Worm (Caenorhabditis elegans) whole organism, L2 larva: ENCODE results near the gene tap-1.

Source experiments
- C34F6.9 ChIP-seq: fragments of 150-350 bp; optimal IDR thresholded peaks from 2 replicates; lab custom pipeline; 2014; ENCODE audit warnings: missing biosample characterization, missing genetic modification characterization
- F13H6.1 ChIP-seq: sonication (generic microtip); optimal IDR thresholded peaks from 2 replicates; lab custom pipeline; 2016; ENCODE audit warnings: missing genetic modification characterization, missing compliant biosample characterization
- R02D3.7 ChIP-seq: fragments of 150-350 bp; optimal IDR thresholded peaks from 2 replicates; lab custom pipeline; 2014; ENCODE audit warnings: missing biosample characterization, missing genetic modification characterization
- ZK546.5 ChIP-seq: sonication (generic microtip); optimal IDR thresholded peaks from 2 replicates; lab custom pipeline; 2017; ENCODE audit warnings: missing biosample characterization, missing genetic modification characterization
- aly-2 ChIP-seq: fragments of 150-350 bp; optimal IDR thresholded peaks from 2 replicates; lab custom pipeline; 2014; ENCODE audit warnings: missing biosample characterization, missing genetic modification characterization
- ama-1 ChIP-seq: fragments of 150-350 bp; optimal IDR thresholded peaks from 2 replicates; lab custom pipeline; 2018; ENCODE audit warnings: inconsistent platforms
- blmp-1 ChIP-seq: sonication (generic microtip); optimal IDR thresholded peaks from 2 replicates; lab custom pipeline; 2017; ENCODE audit warnings: missing genetic modification characterization, mild to moderate bottlenecking, missing compliant biosample characterization, antibody characterized with exemption, moderate library complexity; ENCODE audit not compliant: insufficient read depth
- ceh-16 ChIP-seq: fragments of 150-350 bp; optimal IDR thresholded peaks from 2 replicates; lab custom pipeline; 2014; ENCODE audit warnings: missing biosample characterization, missing genetic modification characterization
- ceh-82 ChIP-seq: fragments of 150-350 bp; optimal IDR thresholded peaks from 2 replicates; lab custom pipeline; 2014; ENCODE audit warnings: missing biosample characterization, missing genetic modification characterization
- crh-2 ChIP-seq: sonication (generic microtip); optimal IDR thresholded peaks from 2 replicates; lab custom pipeline; 2017; ENCODE audit warnings: missing biosample characterization, missing genetic modification characterization
- egl-27 ChIP-seq: sonication (generic microtip); optimal IDR thresholded peaks from 3 replicates; lab custom pipeline; 2017; ENCODE audit warnings: missing biosample characterization, missing genetic modification reagents, missing genetic modification characterization
- elt-1 ChIP-seq: fragments of 150-350 bp; optimal IDR thresholded peaks from 2 replicates; lab custom pipeline; 2014; ENCODE audit warnings: missing biosample characterization, missing genetic modification characterization
- elt-3 ChIP-seq: sonication (generic microtip); optimal IDR thresholded peaks from 2 replicates; lab custom pipeline; 2017; ENCODE audit warnings: missing biosample characterization, missing genetic modification characterization
- gmeb-1 ChIP-seq: fragments of 150-350 bp; optimal IDR thresholded peaks from 2 replicates; lab custom pipeline; 2014; ENCODE audit warnings: missing biosample characterization, missing genetic modification characterization
- lin-11 ChIP-seq: fragments of 150-350 bp; sonication (generic microtip); optimal IDR thresholded peaks from 2 replicates; lab custom pipeline; 2014; ENCODE audit warnings: missing biosample characterization, missing genetic modification characterization, inconsistent platforms, mixed read lengths
- lin-13 ChIP-seq: fragments of 150-350 bp; optimal IDR thresholded peaks from 2 replicates; lab custom pipeline; 2014; ENCODE audit warnings: missing biosample characterization, missing genetic modification reagents, missing genetic modification characterization
- lin-39 ChIP-seq: fragments of 150-350 bp; optimal IDR thresholded peaks from 2 replicates; lab custom pipeline; 2014; ENCODE audit warnings: missing biosample characterization, missing genetic modification reagents, missing genetic modification characterization
- lsy-2 ChIP-seq, 2 experiments: fragments of 150-350 bp in 1 of 2; sonication (generic microtip) in 1 of 2; optimal IDR thresholded peaks; 2 replicates each; lab custom pipeline; 2014 to 2017; ENCODE audit warnings: missing biosample characterization in 2 of 2, missing genetic modification characterization in 2 of 2
- mab-5 ChIP-seq: fragments of 150-350 bp; optimal IDR thresholded peaks from 2 replicates; lab custom pipeline; 2014; ENCODE audit warnings: missing biosample characterization, missing genetic modification characterization
- mbf-1 ChIP-seq: sonication (generic microtip); optimal IDR thresholded peaks from 2 replicates; lab custom pipeline; 2017; ENCODE audit warnings: missing biosample characterization, missing genetic modification characterization
- mdl-1 ChIP-seq, 2 experiments: fragments of 150-350 bp in 1 of 2; sonication (generic microtip) in 1 of 2; optimal IDR thresholded peaks; 2 replicates each; lab custom pipeline; 2017; ENCODE audit warnings: missing biosample characterization in 2 of 2, missing genetic modification characterization in 2 of 2
- nhr-10 ChIP-seq: sonication (generic microtip); optimal IDR thresholded peaks from 2 replicates; lab custom pipeline; 2017; ENCODE audit warnings: missing biosample characterization, missing genetic modification characterization
- nhr-11 ChIP-seq: fragments of 150-350 bp; optimal IDR thresholded peaks from 2 replicates; lab custom pipeline; 2014; ENCODE audit warnings: missing biosample characterization, missing genetic modification characterization
- nhr-12 ChIP-seq: fragments of 150-350 bp; optimal IDR thresholded peaks from 2 replicates; lab custom pipeline; 2014; ENCODE audit warnings: missing biosample characterization, missing genetic modification characterization
- nhr-129 ChIP-seq: fragments of 150-350 bp; optimal IDR thresholded peaks from 2 replicates; lab custom pipeline; 2014; ENCODE audit warnings: missing biosample characterization, missing genetic modification characterization
- nhr-21 ChIP-seq: fragments of 150-350 bp; optimal IDR thresholded peaks from 2 replicates; lab custom pipeline; 2014; ENCODE audit warnings: missing biosample characterization, missing genetic modification characterization
- nhr-237 ChIP-seq: fragments of 150-350 bp; optimal IDR thresholded peaks from 2 replicates; lab custom pipeline; 2014; ENCODE audit warnings: missing biosample characterization, missing genetic modification characterization
- nhr-6 ChIP-seq: fragments of 150-350 bp; optimal IDR thresholded peaks from 2 replicates; lab custom pipeline; 2014; ENCODE audit warnings: missing biosample characterization, missing genetic modification characterization
- nhr-77 ChIP-seq: fragments of 150-350 bp; optimal IDR thresholded peaks from 2 replicates; lab custom pipeline; 2014; ENCODE audit warnings: missing biosample characterization, missing genetic modification characterization
- peb-1 ChIP-seq: fragments of 150-350 bp; optimal IDR thresholded peaks from 2 replicates; lab custom pipeline; 2014; ENCODE audit warnings: missing biosample characterization, missing genetic modification characterization
- sem-4 ChIP-seq: fragments of 150-350 bp; optimal IDR thresholded peaks from 2 replicates; lab custom pipeline; 2014; ENCODE audit warnings: missing biosample characterization, missing genetic modification reagents, missing genetic modification characterization
- skn-1 ChIP-seq: sonication (generic microtip); optimal IDR thresholded peaks from 2 replicates; lab custom pipeline; 2017; ENCODE audit warnings: missing biosample characterization, missing genetic modification characterization
- sma-3 ChIP-seq: sonication (generic microtip); optimal IDR thresholded peaks from 2 replicates; lab custom pipeline; 2016; ENCODE audit warnings: missing genetic modification reagents, missing genetic modification characterization, missing compliant biosample characterization
- sma-9 ChIP-seq, 2 experiments: fragments of 150-350 bp in 1 of 2; sonication (generic microtip) in 1 of 2; optimal IDR thresholded peaks; 2 replicates each; lab custom pipeline; 2014 to 2016; ENCODE audit warnings: missing genetic modification characterization in 2 of 2, mild to moderate bottlenecking in 1 of 2, missing biosample characterization in 1 of 2, missing compliant biosample characterization in 1 of 2, missing genetic modification reagents in 1 of 2, moderate library complexity in 1 of 2
- snpc-4 ChIP-seq: fragments of 150-350 bp; optimal IDR thresholded peaks from 2 replicates; lab custom pipeline; 2014; ENCODE audit warnings: missing biosample characterization, missing genetic modification characterization
- unc-39 ChIP-seq: fragments of 150-350 bp; optimal IDR thresholded peaks from 2 replicates; lab custom pipeline; 2014; ENCODE audit warnings: missing biosample characterization, missing genetic modification characterization
- unc-55 ChIP-seq: fragments of 150-350 bp; sonication (generic microtip); optimal IDR thresholded peaks from 3 replicates; lab custom pipeline; 2014; ENCODE audit warnings: missing biosample characterization, missing genetic modification reagents, missing genetic modification characterization
- unc-62 ChIP-seq: fragments of 150-350 bp; optimal IDR thresholded peaks from 2 replicates; lab custom pipeline; 2014; ENCODE audit warnings: missing biosample characterization, missing genetic modification reagents, missing genetic modification characterization
- zag-1 ChIP-seq: fragments of 150-350 bp; optimal IDR thresholded peaks from 2 replicates; lab custom pipeline; 2014; ENCODE audit warnings: missing biosample characterization, missing genetic modification characterization
- ztf-1 ChIP-seq: fragments of 200-800 bp; sonication (Bioruptor generic); conservative IDR thresholded peaks from 2 replicates; pipeline ENCODE4 v1.3.6; 2022; ENCODE audit warnings: missing genetic modification characterization, missing compliant biosample characterization
- ztf-11 ChIP-seq: sonication (generic microtip); optimal IDR thresholded peaks from 2 replicates; lab custom pipeline; 2017; ENCODE audit warnings: missing biosample characterization, missing genetic modification characterization
- ztf-4 ChIP-seq: fragments of 150-350 bp; optimal IDR thresholded peaks from 2 replicates; lab custom pipeline; 2014; ENCODE audit warnings: missing biosample characterization, missing genetic modification characterization

tap-1 gene

ce11 chrX:14584335-14584734, 5.1 kb upstream of the tap-1 start:
- TF ChIP-seq nhr-21 (tag; lab: Kevin White, UChicago) = peak; percentile 33
- no peak for TF ChIP-seq lin-39 (tag; lab: Kevin White, UChicago)

- TF ChIP-seq sem-4 (tag; lab: Kevin White, UChicago) (peak; percentile 8), nhr-12 (tag; lab: Kevin White, UChicago) (no peak), unc-55 (GFP tag; lab: Kevin White, UChicago) (no peak)
Observed at ce11 chrX:14593206-14593605, 3.8 kb downstream of the tap-1 start.

- TF ChIP-seq ceh-16 (tag; lab: Kevin White, UChicago) (no peak), nhr-77 (tag; lab: Kevin White, UChicago) (no peak), egl-27 (no peak), skn-1 (no peak), elt-3 (no peak), zag-1 (no peak), nhr-129 (tag; lab: Kevin White, UChicago) (no peak), sma-3 (GFP tag; lab: Kevin White, UChicago) (no peak), blmp-1 (tag; lab: Kevin White, UChicago) (no peak), ztf-11 (no peak), nhr-10 (tag; lab: Kevin White, UChicago) (no peak), ama-1 (lab: Kevin White, UChicago) (no peak), ceh-82 (tag; lab: Kevin White, UChicago) (no peak), aly-2 (tag; lab: Kevin White, UChicago) (no peak), unc-62 (GFP tag; lab: Kevin White, UChicago) (no peak), ztf-1 (GFP tag; lab: Robert Waterston, UW) (no peak)
Observed at ce11 chrX:14594825-14595224, 5.4 kb downstream of the tap-1 start, which contains the start of gene C44H4.8. Gene C44H4.8, plus strand, starts transcription at chrX:14595125.

ce11 chrX:14599245-14599644, 9.8 kb downstream of the tap-1 start, which contains the start of gene C44H4.6:
Gene C44H4.6, minus strand, starts transcription at chrX:14599345.
- TF ChIP-seq nhr-237 (tag; lab: Kevin White, UChicago) (no peak), sma-9 (GFP tag; optimal IDR thresholded peaks at IDR 0.05; lab: Kevin White, UChicago) (no peak), sma-9 (tag; optimal IDR thresholded peaks at IDR 0.05; lab: Kevin White, UChicago) (no peak), ama-1 (lab: Kevin White, UChicago) (no peak), F13H6.1 (tag; lab: Kevin White, UChicago) (no peak), lin-39 (tag; lab: Kevin White, UChicago) (no peak), nhr-12 (tag; lab: Kevin White, UChicago) (no peak), aly-2 (tag; lab: Kevin White, UChicago) (no peak), skn-1 (no peak), ztf-11 (no peak)

- TF ChIP-seq nhr-12 (tag; lab: Kevin White, UChicago) = no peak
- peak; percentile 15 for TF ChIP-seq zag-1
- peak; percentile 60 for TF ChIP-seq gmeb-1 (tag; lab: Kevin White, UChicago)
- TF ChIP-seq unc-55 (GFP tag; lab: Kevin White, UChicago) = peak; percentile 45
- no peak for TF ChIP-seq unc-62 (GFP tag; lab: Kevin White, UChicago)
- peak; percentile 81 for TF ChIP-seq C34F6.9 (tag; lab: Kevin White, UChicago)
- peak; percentile 63 to 94 for TF ChIP-seq mdl-1 (tag; optimal IDR thresholded peaks at IDR 0.05; lab: Kevin White, UChicago)
- TF ChIP-seq lin-39 (tag; lab: Kevin White, UChicago) = no peak
- peak; percentile 13 for TF ChIP-seq mab-5 (tag; lab: Kevin White, UChicago)
- TF ChIP-seq aly-2 (tag; lab: Kevin White, UChicago) = no peak
- TF ChIP-seq snpc-4 (tag; lab: Kevin White, UChicago) = peak; percentile 77
- peak; percentile 87 for TF ChIP-seq crh-2 (tag; lab: Kevin White, UChicago)
- no peak for TF ChIP-seq R02D3.7 (tag; lab: Kevin White, UChicago)
- TF ChIP-seq nhr-10 (tag; lab: Kevin White, UChicago) = no peak
- TF ChIP-seq ztf-4 (tag; lab: Kevin White, UChicago) = peak; percentile 30
- no peak for TF ChIP-seq unc-39 (tag; lab: Kevin White, UChicago)
- TF ChIP-seq lin-13 = peak; percentile 63
- no peak for TF ChIP-seq nhr-77 (tag; lab: Kevin White, UChicago)
- TF ChIP-seq mbf-1 (tag; lab: Kevin White, UChicago) = no peak
- peak in 1 of 2 experiments; percentile 70 for TF ChIP-seq lsy-2 (tag; optimal IDR thresholded peaks at IDR 0.05; lab: Kevin White, UChicago)
- peak; percentile 30 for TF ChIP-seq lin-11 (tag; lab: Kevin White, UChicago)
- TF ChIP-seq nhr-129 (tag; lab: Kevin White, UChicago) = peak; percentile 85
- TF ChIP-seq nhr-11 (tag; lab: Kevin White, UChicago) = no peak
- TF ChIP-seq ceh-82 (tag; lab: Kevin White, UChicago) = no peak
- no peak for TF ChIP-seq ama-1 (lab: Kevin White, UChicago)
- peak; percentile 72 for TF ChIP-seq sma-3 (GFP tag; lab: Kevin White, UChicago)
- TF ChIP-seq F13H6.1 (tag; lab: Kevin White, UChicago) = peak; percentile 83
- no peak for TF ChIP-seq elt-1
- no peak for TF ChIP-seq ZK546.5 (tag; lab: Kevin White, UChicago)
- TF ChIP-seq ztf-11 = no peak
- peak; percentile 40 for TF ChIP-seq blmp-1 (tag; lab: Kevin White, UChicago)
- peak; percentile 43 for TF ChIP-seq sem-4 (tag; lab: Kevin White, UChicago)
- peak; percentile 28 for TF ChIP-seq nhr-6 (tag; lab: Kevin White, UChicago)
- no peak for TF ChIP-seq ztf-1 (GFP tag; lab: Robert Waterston, UW)
- TF ChIP-seq nhr-237 (tag; lab: Kevin White, UChicago) = no peak
- peak; percentile 76 for TF ChIP-seq egl-27
- no peak for TF ChIP-seq peb-1 (tag; lab: Kevin White, UChicago)
Observed at ce11 chrX:14602676-14603075, 13.3 kb downstream of the tap-1 start, which contains the start of gene eor-2. Gene eor-2, plus strand, starts transcription at chrX:14603017.
